Worm (Caenorhabditis elegans) whole organism, L3 larva: ENCODE measurements around the gene alg-4.

Source experiments
- R02D3.7 ChIP-seq: fragments of 150-350 bp; optimal IDR thresholded peaks from 2 replicates; lab custom pipeline; 2014; ENCODE audit warnings: missing biosample characterization, missing genetic modification characterization
- ama-1 ChIP-seq: fragments of 150-350 bp; optimal IDR thresholded peaks from 2 replicates; lab custom pipeline; 2018
- ceh-28 ChIP-seq: fragments of 150-350 bp; optimal IDR thresholded peaks from 2 replicates; lab custom pipeline; 2014; ENCODE audit warnings: missing biosample characterization, missing genetic modification reagents, missing genetic modification characterization
- ceh-9 ChIP-seq: sonication (generic microtip); optimal IDR thresholded peaks from 2 replicates; lab custom pipeline; 2018; ENCODE audit warnings: missing biosample characterization, missing genetic modification characterization
- elt-3 ChIP-seq, 3 experiments: fragments of 150-350 bp in 1 of 3; sonication (generic microtip) in 2 of 3; optimal IDR thresholded peaks; 2 replicates in 2 of 3; 4 replicates in 1 of 3; lab custom pipeline; 2014 to 2017; ENCODE audit warnings: missing biosample characterization in 3 of 3, missing genetic modification characterization in 3 of 3
- fkh-10 ChIP-seq: sonication (generic microtip); optimal IDR thresholded peaks from 2 replicates; lab custom pipeline; 2017; ENCODE audit warnings: missing biosample characterization, missing genetic modification reagents, missing genetic modification characterization
- lin-39 ChIP-seq: fragments of 150-350 bp; optimal IDR thresholded peaks from 2 replicates; lab custom pipeline; 2018; ENCODE audit warnings: missing biosample characterization, missing genetic modification reagents, missing genetic modification characterization
- nfya-1 ChIP-seq: sonication (generic microtip); optimal IDR thresholded peaks from 2 replicates; lab custom pipeline; 2017; ENCODE audit warnings: missing genetic modification characterization, mild to moderate bottlenecking, missing compliant biosample characterization, antibody characterized with exemption, moderate library complexity; ENCODE audit not compliant: insufficient read depth
- nhr-11 ChIP-seq: fragments of 150-350 bp; optimal IDR thresholded peaks from 2 replicates; lab custom pipeline; 2014; ENCODE audit warnings: missing biosample characterization, missing genetic modification characterization
- nhr-12 ChIP-seq: fragments of 150-350 bp; optimal IDR thresholded peaks from 2 replicates; lab custom pipeline; 2014; ENCODE audit warnings: missing biosample characterization, missing genetic modification characterization
- nhr-23 ChIP-seq: fragments of 150-350 bp; optimal IDR thresholded peaks from 2 replicates; lab custom pipeline; 2014; ENCODE audit warnings: missing biosample characterization, missing genetic modification reagents, missing genetic modification characterization
- nhr-28 ChIP-seq: fragments of 150-350 bp; optimal IDR thresholded peaks from 2 replicates; lab custom pipeline; 2014; ENCODE audit warnings: missing biosample characterization, missing genetic modification characterization
- nhr-77 ChIP-seq: fragments of 150-350 bp; optimal IDR thresholded peaks from 2 replicates; lab custom pipeline; 2014; ENCODE audit warnings: missing biosample characterization, missing genetic modification characterization
- unc-62 ChIP-seq: fragments of 150-350 bp; sonication (generic microtip); optimal IDR thresholded peaks from 4 replicates; lab custom pipeline; 2014; ENCODE audit warnings: missing biosample characterization, missing genetic modification reagents, missing genetic modification characterization

DNA sequence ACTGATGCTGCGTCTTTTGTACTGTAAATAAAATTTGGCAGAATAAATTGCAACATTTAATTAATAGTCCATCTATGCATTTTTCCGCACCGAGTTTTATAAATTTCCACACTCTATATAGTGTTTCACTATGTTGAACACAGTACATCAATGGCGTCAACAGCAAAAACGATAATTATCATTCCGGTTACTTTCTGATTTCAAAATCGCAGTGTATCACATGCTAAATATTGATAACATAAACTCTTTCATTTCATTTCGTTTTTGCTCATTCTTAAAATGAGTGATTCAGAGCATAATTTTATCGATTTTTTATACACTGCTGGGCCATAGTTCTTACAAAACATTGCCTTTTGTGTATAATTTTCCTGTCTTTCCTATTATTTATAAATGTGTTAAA, 31.1 kb upstream of the alg-4 start:
- TF ChIP-seq ceh-28 (tag; lab: Kevin White, UChicago), result peak; percentile 2
- no peak for TF ChIP-seq nhr-28 (tag; lab: Kevin White, UChicago)
- TF ChIP-seq nhr-11 (tag; lab: Kevin White, UChicago), result no peak
- no peak for TF ChIP-seq R02D3.7 (tag; lab: Kevin White, UChicago)
- TF ChIP-seq nhr-77 (tag; lab: Kevin White, UChicago), result no peak
- TF ChIP-seq fkh-10, result no peak
- no peak for TF ChIP-seq nhr-12 (tag; lab: Kevin White, UChicago)
- TF ChIP-seq ama-1 (lab: Kevin White, UChicago), result no peak
- TF ChIP-seq nhr-23 (tag; lab: Kevin White, UChicago), result no peak
- TF ChIP-seq lin-39, result no peak
- no peak for TF ChIP-seq elt-3 (tag; optimal IDR thresholded peaks at IDR 0.05; lab: Kevin White, UChicago)
- TF ChIP-seq nfya-1 (tag; lab: Kevin White, UChicago), result no peak
- TF ChIP-seq ceh-9 (tag; lab: Kevin White, UChicago), result no peak
- no peak for TF ChIP-seq unc-62 (GFP tag; lab: Kevin White, UChicago)
